Worm (Caenorhabditis elegans): ENCODE results near the gene pxmp-4.

Gene pxmp-4

ce11 chrIV:324759-325158 lies 12.2 kb downstream of the pxmp-4 start, which contains the start of gene drl-1:
TSS of gene drl-1 (plus strand) at chrIV:325059.
- no peak for TF ChIP-seq flt-1 (GFP tag; IDR thresholded peaks at IDR 0.05)
- no peak for TF ChIP-seq T22C8.4 (GFP tag; IDR thresholded peaks at IDR 0.05)
- no peak for TF ChIP-seq cog-1 (tag; optimal IDR thresholded peaks at IDR 0.05)
- TF ChIP-seq klf-2 (GFP tag; conservative IDR thresholded peaks at IDR 0.05) = no peak
- TF ChIP-seq ztf-23 (GFP tag; IDR thresholded peaks at IDR 0.05) = no peak
- no peak for TF ChIP-seq tab-1 (GFP tag; IDR thresholded peaks at IDR 0.05)
- no peak for TF ChIP-seq ztf-29 (GFP tag; IDR thresholded peaks at IDR 0.05)
- no peak for TF ChIP-seq med-1 (GFP tag; optimal IDR thresholded peaks at IDR 0.05; ENCODE audit: insufficient read depth)
- TF ChIP-seq ref-1 (GFP tag; conservative IDR thresholded peaks at IDR 0.05) = no peak

- TF ChIP-seq ztf-29 (GFP tag; IDR thresholded peaks at IDR 0.05) = 0 out of 2 replicates have a peak, but pooled peaks have one; percentile 43
- TF ChIP-seq tab-1 (GFP tag; IDR thresholded peaks at IDR 0.05) = peak; percentile 82
- TF ChIP-seq flt-1 (GFP tag; IDR thresholded peaks at IDR 0.05) = peak; percentile 75
- TF ChIP-seq ztf-23 (GFP tag; IDR thresholded peaks at IDR 0.05) = peak; percentile 81
- TF ChIP-seq T22C8.4 (GFP tag; IDR thresholded peaks at IDR 0.05) = peak; percentile 58
- peak; percentile 80 for TF ChIP-seq cog-1 (tag; optimal IDR thresholded peaks at IDR 0.05)
- no peak for TF ChIP-seq ref-1 (GFP tag; conservative IDR thresholded peaks at IDR 0.05)
- TF ChIP-seq med-1 (GFP tag; optimal IDR thresholded peaks at IDR 0.05; ENCODE audit: insufficient read depth) = no peak
- TF ChIP-seq klf-2 (GFP tag; conservative IDR thresholded peaks at IDR 0.05) = peak; percentile 59
Observed at ce11 chrIV:322497-322896, 14.5 kb downstream of the pxmp-4 start, which contains the start of gene grl-26. TSS of gene grl-26 (minus strand) at chrIV:322814.

- TF ChIP-seq ztf-29 (GFP tag; IDR thresholded peaks at IDR 0.05) = no peak
- no peak for TF ChIP-seq tab-1 (GFP tag; IDR thresholded peaks at IDR 0.05)
- no peak for TF ChIP-seq ref-1 (GFP tag; conservative IDR thresholded peaks at IDR 0.05)
- no peak for TF ChIP-seq cog-1 (tag; optimal IDR thresholded peaks at IDR 0.05)
- no peak for TF ChIP-seq flt-1 (GFP tag; IDR thresholded peaks at IDR 0.05)
- TF ChIP-seq med-1 (GFP tag; optimal IDR thresholded peaks at IDR 0.05; ENCODE audit: insufficient read depth) = no peak
- TF ChIP-seq klf-2 (GFP tag; conservative IDR thresholded peaks at IDR 0.05) = no peak
- no peak for TF ChIP-seq ztf-23 (GFP tag; IDR thresholded peaks at IDR 0.05)
- no peak for TF ChIP-seq T22C8.4 (GFP tag; IDR thresholded peaks at IDR 0.05)
Observed at ce11 chrIV:320380-320779, 16.6 kb downstream of the pxmp-4 start, which contains the start of gene dsc-4. TSS of gene dsc-4 (minus strand) at chrIV:320544.

- TF ChIP-seq klf-2 (GFP tag; conservative IDR thresholded peaks at IDR 0.05) (no peak), flt-1 (GFP tag; IDR thresholded peaks at IDR 0.05) (no peak), ztf-23 (GFP tag; IDR thresholded peaks at IDR 0.05) (no peak), T22C8.4 (GFP tag; IDR thresholded peaks at IDR 0.05) (no peak), ref-1 (GFP tag; conservative IDR thresholded peaks at IDR 0.05) (no peak)
Observed at ce11 chrIV:319654-320053, 17.3 kb downstream of the pxmp-4 start.

DNA sequence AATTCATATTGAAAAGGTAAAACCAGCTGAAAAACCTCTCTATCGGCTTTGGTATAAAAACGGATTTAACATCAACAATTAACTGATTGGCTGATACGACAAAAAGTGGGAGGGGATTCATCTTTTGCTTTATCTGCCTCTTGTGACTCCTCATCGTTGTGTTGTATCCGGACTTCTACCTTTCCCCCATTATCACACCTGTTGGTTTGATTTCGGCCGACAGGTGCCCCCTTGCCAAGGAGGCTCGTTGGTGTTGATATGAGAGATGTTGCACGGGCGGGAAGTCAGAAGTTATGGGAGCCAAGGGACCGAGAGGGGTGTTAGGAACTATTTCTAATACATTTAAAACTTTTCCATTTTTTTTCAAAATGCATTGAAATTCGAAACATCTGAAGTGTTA lies 22.5 kb downstream of the pxmp-4 start:
- no peak for TF ChIP-seq klf-2 (GFP tag; conservative IDR thresholded peaks at IDR 0.05)
- TF ChIP-seq T22C8.4 (GFP tag; IDR thresholded peaks at IDR 0.05) = no peak
- no peak for TF ChIP-seq ztf-23 (GFP tag; IDR thresholded peaks at IDR 0.05)
- no peak for TF ChIP-seq ref-1 (GFP tag; conservative IDR thresholded peaks at IDR 0.05)
- TF ChIP-seq flt-1 (GFP tag; IDR thresholded peaks at IDR 0.05) = no peak
- TF ChIP-seq cog-1 (tag; optimal IDR thresholded peaks at IDR 0.05) = no peak

DNA sequence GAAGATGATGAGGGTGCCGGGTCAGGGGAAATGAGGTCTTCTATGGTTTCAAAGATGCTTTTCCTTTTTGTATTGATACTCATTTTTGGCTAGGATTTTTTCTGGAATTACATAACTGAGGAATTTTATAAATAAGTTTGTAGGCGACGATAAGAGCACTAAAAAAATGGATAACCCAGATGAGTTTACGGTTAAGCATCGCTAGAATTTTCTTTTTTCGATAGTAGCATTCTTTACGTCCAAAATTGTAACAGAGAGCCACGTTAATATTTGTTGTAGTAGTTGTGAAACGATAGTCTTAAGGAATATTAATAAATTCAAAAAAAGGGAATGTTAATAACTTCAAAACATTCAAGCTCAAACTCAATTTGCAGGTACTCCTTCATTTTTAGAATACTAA lies 23.4 kb downstream of the pxmp-4 start, which contains the start of gene snai-1:
Gene snai-1 (minus strand): TSS at position 101 of the 400 bp plus-strand sequence.
- no peak for TF ChIP-seq ztf-29 (GFP tag; IDR thresholded peaks at IDR 0.05)
- TF ChIP-seq T22C8.4 (GFP tag; IDR thresholded peaks at IDR 0.05) = no peak
- no peak for TF ChIP-seq med-1 (GFP tag; optimal IDR thresholded peaks at IDR 0.05; ENCODE audit: insufficient read depth)
- TF ChIP-seq ztf-23 (GFP tag; IDR thresholded peaks at IDR 0.05) = no peak
- TF ChIP-seq flt-1 (GFP tag; IDR thresholded peaks at IDR 0.05) = no peak
- TF ChIP-seq tab-1 (GFP tag; IDR thresholded peaks at IDR 0.05) = no peak
- TF ChIP-seq klf-2 (GFP tag; conservative IDR thresholded peaks at IDR 0.05) = no peak
- TF ChIP-seq ref-1 (GFP tag; conservative IDR thresholded peaks at IDR 0.05) = no peak
- no peak for TF ChIP-seq cog-1 (tag; optimal IDR thresholded peaks at IDR 0.05)

- TF ChIP-seq cog-1 (tag; optimal IDR thresholded peaks at IDR 0.05) (no peak), med-1 (GFP tag; optimal IDR thresholded peaks at IDR 0.05; ENCODE audit: insufficient read depth) (no peak)
Observed at ce11 chrIV:309526-309925, 27.5 kb downstream of the pxmp-4 start.

- no peak for TF ChIP-seq cog-1 (tag; optimal IDR thresholded peaks at IDR 0.05)
Observed at ce11 chrIV:307205-307604, 29.8 kb downstream of the pxmp-4 start, which contains the start of gene swt-1. TSS of gene swt-1 (plus strand) at chrIV:307505.

DNA sequence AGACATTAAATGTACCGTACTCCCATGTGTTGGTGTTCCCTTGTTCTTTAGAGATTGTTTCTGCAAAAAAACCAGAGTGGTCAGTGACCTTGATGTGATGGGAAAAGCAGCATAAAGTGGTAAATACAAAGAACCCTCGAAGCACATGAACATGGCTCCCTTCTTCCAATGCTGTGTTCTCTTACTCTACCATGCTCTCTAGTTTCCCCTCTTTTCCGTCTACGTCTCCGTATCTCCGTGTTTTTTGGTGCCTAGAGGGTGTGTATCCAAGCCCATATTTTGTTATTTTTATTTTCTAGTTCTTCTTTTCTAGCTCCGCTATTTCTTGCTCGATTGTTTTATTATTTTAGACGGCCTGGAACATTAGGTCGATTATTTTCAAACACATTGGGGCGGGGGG lies 30.4 kb downstream of the pxmp-4 start:
- TF ChIP-seq flt-1 (GFP tag; IDR thresholded peaks at IDR 0.05) = no peak
- no peak for TF ChIP-seq cog-1 (tag; optimal IDR thresholded peaks at IDR 0.05)
- no peak for TF ChIP-seq tab-1 (GFP tag; IDR thresholded peaks at IDR 0.05)

DNA sequence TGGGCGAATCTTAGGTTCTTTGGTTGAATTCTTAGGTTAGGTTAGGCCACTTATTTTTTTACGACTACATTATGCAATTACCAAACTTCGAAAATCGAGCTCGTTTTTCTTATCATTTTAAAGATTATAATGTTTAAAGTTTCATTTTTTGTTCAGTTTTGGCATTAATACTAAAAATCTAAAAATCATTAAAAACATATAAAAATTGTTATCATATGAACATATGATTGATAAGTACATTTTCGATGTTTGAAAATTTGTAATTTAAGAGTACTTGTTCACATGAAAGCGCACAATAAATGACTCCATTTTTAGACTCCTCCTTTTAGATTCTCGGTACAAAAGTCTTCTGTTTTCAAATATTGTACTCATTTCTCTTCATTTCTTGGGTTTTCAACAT lies 31.9 kb downstream of the pxmp-4 start:
- TF ChIP-seq T22C8.4 (GFP tag; IDR thresholded peaks at IDR 0.05) (no peak), flt-1 (GFP tag; IDR thresholded peaks at IDR 0.05) (no peak), klf-2 (GFP tag; conservative IDR thresholded peaks at IDR 0.05) (no peak), med-1 (GFP tag; optimal IDR thresholded peaks at IDR 0.05; ENCODE audit: insufficient read depth) (no peak), ztf-23 (GFP tag; IDR thresholded peaks at IDR 0.05) (no peak), ztf-29 (GFP tag; IDR thresholded peaks at IDR 0.05) (no peak)

- no peak for TF ChIP-seq ztf-23 (GFP tag; IDR thresholded peaks at IDR 0.05)
- TF ChIP-seq ref-1 (GFP tag; conservative IDR thresholded peaks at IDR 0.05) = no peak
- TF ChIP-seq cog-1 (tag; optimal IDR thresholded peaks at IDR 0.05) = no peak
- no peak for TF ChIP-seq tab-1 (GFP tag; IDR thresholded peaks at IDR 0.05)
- no peak for TF ChIP-seq klf-2 (GFP tag; conservative IDR thresholded peaks at IDR 0.05)
Observed at ce11 chrIV:303264-303663, 33.7 kb downstream of the pxmp-4 start.

All from whole organism, midembryonic.